Worm (Caenorhabditis elegans) whole organism, mixed stage, embryonic: ENCODE measurements around the gene T24D5.3.

Experiments used
- M03D4.4 ChIP-seq: sonication (generic microtip); optimal IDR thresholded peaks from 2 replicates; lab custom pipeline; 2017; ENCODE audit warnings: mild to moderate bottlenecking, missing genetic modification characterization, missing compliant biosample characterization
- ces-1 ChIP-seq: fragments of 150-350 bp; optimal IDR thresholded peaks from 2 replicates; lab custom pipeline; 2014; ENCODE audit warnings: missing biosample characterization, missing genetic modification reagents, missing genetic modification characterization
- cnd-1 ChIP-seq: fragments of 200-800 bp; sonication (Bioruptor generic); optimal IDR thresholded peaks from 2 replicates; lab custom pipeline; 2018; ENCODE audit warnings: mild to moderate bottlenecking, missing genetic modification characterization, missing compliant biosample characterization
- lsy-2 ChIP-seq: fragments of 150-350 bp; optimal IDR thresholded peaks from 2 replicates; lab custom pipeline; 2014; ENCODE audit warnings: missing biosample characterization, missing genetic modification characterization
- nhr-237 ChIP-seq: fragments of 150-350 bp; optimal IDR thresholded peaks from 2 replicates; lab custom pipeline; 2014; ENCODE audit warnings: missing biosample characterization, missing genetic modification characterization
- nhr-76 ChIP-seq: sonication (generic microtip); optimal IDR thresholded peaks from 2 replicates; lab custom pipeline; 2017; ENCODE audit warnings: missing biosample characterization, missing genetic modification characterization
- snpc-4 ChIP-seq: fragments of 150-350 bp; optimal IDR thresholded peaks from 2 replicates; lab custom pipeline; 2014; ENCODE audit warnings: missing biosample characterization, missing genetic modification characterization
- unc-62 ChIP-seq: fragments of 150-350 bp; optimal IDR thresholded peaks from 2 replicates; lab custom pipeline; 2014; ENCODE audit warnings: missing biosample characterization, missing genetic modification reagents, missing genetic modification characterization

DNA sequence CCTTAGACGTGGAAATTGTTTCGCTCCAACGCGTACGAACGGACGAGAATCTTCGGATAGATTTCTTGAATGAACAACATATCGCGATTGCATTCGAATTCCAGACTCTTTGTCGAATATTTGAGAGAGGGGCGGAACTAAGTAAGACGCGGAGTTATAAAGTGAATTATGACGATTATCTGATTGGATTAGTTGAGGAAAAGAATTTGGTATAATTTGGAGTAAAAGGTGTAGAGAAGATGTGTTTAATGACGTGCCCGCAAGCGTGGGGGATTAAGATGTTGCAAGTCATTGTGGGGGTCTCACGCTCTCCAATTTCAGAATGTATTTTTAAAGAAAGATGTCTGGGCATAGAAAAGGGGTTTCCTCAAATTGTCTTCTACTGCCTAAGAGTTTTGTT is 34.8 kb upstream of the T24D5.3 start:
- no peak for TF ChIP-seq ces-1 (GFP tag; lab: Kevin White, UChicago)
- TF ChIP-seq nhr-76 (tag; lab: Kevin White, UChicago): no peak
- no peak for TF ChIP-seq unc-62 (GFP tag; lab: Kevin White, UChicago)
- TF ChIP-seq M03D4.4: no peak
- no peak for TF ChIP-seq cnd-1 (tag; lab: Kevin White, UChicago)
- TF ChIP-seq snpc-4: no peak
- no peak for TF ChIP-seq lsy-2 (tag; lab: Kevin White, UChicago)
- TF ChIP-seq nhr-237: no peak
